Fruit fly (Drosophila melanogaster) whole organism, embryonic: ENCODE measurements around the gene NijB.

Source experiments
- Bgb ChIP-seq: fragments of 200-800 bp; sonication (Bioruptor generic); IDR thresholded peaks from 2 replicates; pipeline ENCODE4 v1.3.6; 2022; ENCODE audit warnings: missing biosample characterization, missing genetic modification characterization; ENCODE audit not compliant: partially characterized antibody
- CG10274 ChIP-seq: fragments of 200-800 bp; sonication (Bioruptor generic); optimal IDR thresholded peaks from 3 replicates; lab custom pipeline; 2017; ENCODE audit warnings: missing biosample characterization, mild to moderate bottlenecking, missing genetic modification characterization
- CG10431 ChIP-seq: fragments of 200-800 bp; sonication (Bioruptor generic); optimal IDR thresholded peaks from 3 replicates; lab custom pipeline; 2018; ENCODE audit warnings: missing biosample characterization, mild to moderate bottlenecking, missing genetic modification characterization
- CG14965 ChIP-seq: fragments of 200-800 bp; sonication (Bioruptor generic); optimal IDR thresholded peaks from 2 replicates; lab custom pipeline; 2016; ENCODE audit warnings: missing biosample characterization, missing genetic modification characterization, borderline replicate concordance
- CG15269 ChIP-seq: fragments of 200-800 bp; sonication (Bioruptor generic); optimal IDR thresholded peaks from 2 replicates; lab custom pipeline; 2018; ENCODE audit warnings: missing biosample characterization, mild to moderate bottlenecking, missing genetic modification characterization, moderate library complexity
- CG15479 ChIP-seq: fragments of 200-800 bp; sonication (Bioruptor generic); optimal IDR thresholded peaks from 3 replicates; lab custom pipeline; 2019; ENCODE audit warnings: missing biosample characterization, mild to moderate bottlenecking, missing genetic modification characterization, moderate library complexity
- CG1603 ChIP-seq: fragments of 200-800 bp; sonication (Bioruptor generic); optimal IDR thresholded peaks from 2 replicates; lab custom pipeline; 2019; ENCODE audit warnings: missing biosample characterization, mild to moderate bottlenecking, missing genetic modification characterization, moderate library complexity
- CG16863 ChIP-seq: fragments of 200-800 bp; sonication (Bioruptor generic); optimal IDR thresholded peaks from 3 replicates; lab custom pipeline; 2016; ENCODE audit warnings: missing biosample characterization, missing genetic modification characterization
- CG1792 ChIP-seq: fragments of 200-800 bp; sonication (Bioruptor generic); optimal IDR thresholded peaks from 2 replicates; lab custom pipeline; 2016; ENCODE audit warnings: missing biosample characterization, missing genetic modification characterization
- CG18011 ChIP-seq: fragments of 200-800 bp; sonication (Bioruptor generic); optimal IDR thresholded peaks from 2 replicates; lab custom pipeline; 2017; ENCODE audit warnings: missing biosample characterization, missing genetic modification characterization, mild to moderate bottlenecking, moderate library complexity, missing genotype
- CG2678 ChIP-seq: fragments of 200-800 bp; sonication (Bioruptor generic); optimal IDR thresholded peaks from 3 replicates; lab custom pipeline; 2019; ENCODE audit warnings: missing biosample characterization, mild to moderate bottlenecking, missing genetic modification characterization, moderate library complexity
- CG2889 ChIP-seq: fragments of 200-800 bp; sonication (Bioruptor generic); IDR thresholded peaks from 3 replicates; pipeline ENCODE4 v1.3.6; 2022; ENCODE audit warnings: missing biosample characterization, missing genetic modification characterization
- CG3065 ChIP-seq: fragments of 200-800 bp; sonication (Bioruptor generic); optimal IDR thresholded peaks from 2 replicates; lab custom pipeline; 2016; ENCODE audit warnings: missing biosample characterization, missing genetic modification characterization
- CG3281 ChIP-seq: fragments of 200-800 bp; sonication (Bioruptor generic); optimal IDR thresholded peaks from 3 replicates; lab custom pipeline; 2017; ENCODE audit warnings: missing biosample characterization, mild to moderate bottlenecking, missing genetic modification characterization
- CG4404 ChIP-seq: fragments of 200-800 bp; sonication (Bioruptor generic); IDR thresholded peaks from 2 replicates; pipeline ENCODE4 v1.3.6; 2022; ENCODE audit warnings: missing biosample characterization, missing genetic modification characterization
- Chrac-16 ChIP-seq: fragments of 200-800 bp; sonication (Bioruptor generic); optimal IDR thresholded peaks from 3 replicates; lab custom pipeline; 2016; ENCODE audit warnings: missing biosample characterization, missing genetic modification characterization
- Dbx ChIP-seq: fragments of 200-800 bp; sonication (Bioruptor generic); IDR thresholded peaks from 3 replicates; pipeline ENCODE4 v1.3.6; 2022; ENCODE audit warnings: missing biosample characterization, missing genetic modification characterization
- E2f1 ChIP-seq: fragments of 200-800 bp; sonication (Bioruptor generic); IDR thresholded peaks from 2 replicates; pipeline ENCODE4 v1.3.6; 2022; ENCODE audit warnings: missing biosample characterization, missing genetic modification characterization
- Elba2 ChIP-seq: fragments of 200-800 bp; sonication (Bioruptor generic); optimal IDR thresholded peaks from 3 replicates; lab custom pipeline; 2016; ENCODE audit warnings: missing biosample characterization, missing genetic modification characterization
- HLH4C ChIP-seq: fragments of 200-800 bp; sonication (Bioruptor generic); IDR thresholded peaks from 3 replicates; pipeline ENCODE4 v1.3.6; 2022; ENCODE audit warnings: missing biosample characterization, missing genetic modification characterization; ENCODE audit not compliant: partially characterized antibody
- Hsf ChIP-seq: fragments of 200-800 bp; sonication (Bioruptor generic); optimal IDR thresholded peaks from 3 replicates; lab custom pipeline; 2016; ENCODE audit warnings: missing biosample characterization, missing genetic modification characterization
- Lhr ChIP-seq: fragments of 200-800 bp; sonication (Bioruptor generic); optimal IDR thresholded peaks from 3 replicates; lab custom pipeline; 2017; ENCODE audit warnings: mild to moderate bottlenecking, missing biosample characterization, missing genetic modification reagents, missing genetic modification characterization
- Mes4 ChIP-seq: fragments of 200-800 bp; sonication (Bioruptor generic); optimal IDR thresholded peaks from 2 replicates; lab custom pipeline; 2016; ENCODE audit warnings: missing biosample characterization, missing genetic modification characterization
- NFAT ChIP-seq: fragments of 200-800 bp; sonication (Bioruptor generic); IDR thresholded peaks from 2 replicates; pipeline ENCODE4 v1.3.6; 2022; ENCODE audit warnings: missing biosample characterization, missing genetic modification characterization
- Neu2 ChIP-seq: fragments of 200-800 bp; sonication (Bioruptor generic); optimal IDR thresholded peaks from 3 replicates; lab custom pipeline; 2016; ENCODE audit warnings: missing biosample characterization, missing genetic modification characterization, borderline replicate concordance
- Nf-YB ChIP-seq: fragments of 200-800 bp; sonication (Bioruptor generic); optimal IDR thresholded peaks from 3 replicates; lab custom pipeline; 2019; ENCODE audit warnings: missing biosample characterization, mild to moderate bottlenecking, missing genetic modification characterization, moderate library complexity
- Oaz ChIP-seq: fragments of 200-800 bp; sonication (Bioruptor generic); IDR thresholded peaks from 2 replicates; pipeline ENCODE4 v1.3.6; 2022; ENCODE audit warnings: missing biosample characterization, missing genetic modification characterization
- Six4 ChIP-seq: fragments of 200-800 bp; sonication (Bioruptor generic); optimal IDR thresholded peaks from 2 replicates; lab custom pipeline; 2016; ENCODE audit warnings: missing biosample characterization, missing genetic modification characterization
- Sox100B ChIP-seq: fragments of 200-800 bp; sonication (Bioruptor generic); optimal IDR thresholded peaks from 3 replicates; lab custom pipeline; 2018; ENCODE audit warnings: missing biosample characterization, mild to moderate bottlenecking, missing genetic modification characterization
- Usf ChIP-seq: fragments of 200-800 bp; sonication (Bioruptor generic); optimal IDR thresholded peaks from 2 replicates; lab custom pipeline; 2017; ENCODE audit warnings: missing genotype, missing biosample characterization, missing genetic modification characterization
- bab2 ChIP-seq: fragments of 200-800 bp; sonication (Bioruptor generic); optimal IDR thresholded peaks from 2 replicates; lab custom pipeline; 2016; ENCODE audit warnings: missing biosample characterization, missing genetic modification characterization
- crol ChIP-seq: fragments of 200-800 bp; sonication (Bioruptor generic); IDR thresholded peaks from 2 replicates; pipeline ENCODE4 v1.3.6; 2022; ENCODE audit warnings: missing biosample characterization, missing genetic modification characterization
- cwo ChIP-seq: fragments of 200-800 bp; sonication (Bioruptor generic); optimal IDR thresholded peaks from 3 replicates; lab custom pipeline; 2017; ENCODE audit warnings: missing biosample characterization, missing genetic modification characterization, mild to moderate bottlenecking, moderate library complexity, missing genetic modification reagents
- dpn ChIP-seq, 2 experiments: fragments of 200-800 bp; sonication (Bioruptor generic); optimal IDR thresholded peaks; 3 replicates each; lab custom pipeline; 2016; ENCODE audit warnings: missing biosample characterization in 2 of 2, missing genetic modification characterization in 2 of 2
- ems ChIP-seq: fragments of 200-800 bp; sonication (Bioruptor generic); optimal IDR thresholded peaks from 3 replicates; lab custom pipeline; 2016; ENCODE audit warnings: missing biosample characterization, missing genetic modification characterization
- esg ChIP-seq: fragments of 200-800 bp; sonication (Bioruptor generic); conservative IDR thresholded peaks from 2 replicates; pipeline ENCODE4 v1.3.6; 2022; ENCODE audit warnings: missing biosample characterization, missing genetic modification characterization
- fu2 ChIP-seq: fragments of 200-800 bp; sonication (Bioruptor generic); optimal IDR thresholded peaks from 2 replicates; lab custom pipeline; 2016; ENCODE audit warnings: missing biosample characterization, missing genetic modification characterization
- gsb ChIP-seq: fragments of 200-800 bp; sonication (Bioruptor generic); IDR thresholded peaks from 2 replicates; pipeline ENCODE4 v1.3.6; 2022; ENCODE audit warnings: missing biosample characterization, missing genetic modification characterization
- inv ChIP-seq: fragments of 200-800 bp; sonication (Bioruptor generic); IDR thresholded peaks from 2 replicates; pipeline ENCODE4 v1.3.6; 2022; ENCODE audit warnings: missing biosample characterization, missing genetic modification characterization; ENCODE audit not compliant: partially characterized antibody
- lmd ChIP-seq: fragments of 200-800 bp; sonication (Bioruptor generic); IDR thresholded peaks from 2 replicates; pipeline ENCODE4 v1.3.6; 2022; ENCODE audit warnings: missing biosample characterization, missing genetic modification characterization
- maf-S ChIP-seq: fragments of 200-800 bp; sonication (Bioruptor generic); optimal IDR thresholded peaks from 2 replicates; lab custom pipeline; 2016; ENCODE audit warnings: missing biosample characterization, missing genetic modification characterization
- pum ChIP-seq: fragments of 200-800 bp; sonication (Bioruptor generic); optimal IDR thresholded peaks from 2 replicates; lab custom pipeline; 2016; ENCODE audit warnings: missing biosample characterization, missing genetic modification characterization
- repo ChIP-seq: fragments of 200-800 bp; sonication (Bioruptor generic); optimal IDR thresholded peaks from 2 replicates; lab custom pipeline; 2016; ENCODE audit warnings: missing biosample characterization, missing genetic modification characterization
- sima ChIP-seq: fragments of 200-800 bp; sonication (Bioruptor generic); optimal IDR thresholded peaks from 2 replicates; lab custom pipeline; 2016; ENCODE audit warnings: missing biosample characterization, missing genetic modification characterization
- sna ChIP-seq: fragments of 200-800 bp; sonication (Bioruptor generic); IDR thresholded peaks from 2 replicates; pipeline ENCODE4 v1.3.6; 2022; ENCODE audit warnings: missing biosample characterization, missing genetic modification characterization; ENCODE audit not compliant: partially characterized antibody
- so ChIP-seq: fragments of 200-800 bp; sonication (Bioruptor generic); IDR thresholded peaks from 3 replicates; pipeline ENCODE4 v1.3.6; 2022; ENCODE audit warnings: missing biosample characterization, missing genetic modification characterization
- tin ChIP-seq: fragments of 200-800 bp; sonication (Bioruptor generic); optimal IDR thresholded peaks from 3 replicates; lab custom pipeline; 2016; ENCODE audit warnings: missing biosample characterization, missing genetic modification characterization
- tll ChIP-seq, 2 experiments: fragments of 200-800 bp in 1 of 2; fragments of >200 bp in 1 of 2; sonication (Bioruptor generic) in 1 of 2; optimal IDR thresholded peaks; 2 replicates each; lab custom pipeline; 2017 to 2019; ENCODE audit warnings: missing biosample characterization in 2 of 2, missing genetic modification characterization in 2 of 2, mild to moderate bottlenecking in 1 of 2, moderate library complexity in 1 of 2
- trem ChIP-seq: fragments of 200-800 bp; optimal IDR thresholded peaks from 3 replicates; lab custom pipeline; 2019; ENCODE audit warnings: missing biosample characterization, mild to moderate bottlenecking, missing genetic modification characterization, moderate library complexity
- vnd ChIP-seq: fragments of 200-800 bp; sonication (Bioruptor generic); IDR thresholded peaks from 3 replicates; pipeline ENCODE4 v1.3.6; 2022; ENCODE audit warnings: missing biosample characterization, missing genetic modification characterization; ENCODE audit not compliant: partially characterized antibody
- wor ChIP-seq: fragments of 200-800 bp; sonication (Bioruptor generic); IDR thresholded peaks from 2 replicates; pipeline ENCODE4 v1.3.6; 2022; ENCODE audit warnings: missing biosample characterization, missing genetic modification characterization

NijB gene

dm6 chr3L:18848436-18848835, 43.7 kb upstream of the NijB start (continued):
- no peak for TF ChIP-seq cwo
- TF ChIP-seq CG1603 (tag; lab: Kevin White, UChicago): peak; percentile 78
- TF ChIP-seq maf-S (GFP tag; lab: Kevin White, UChicago): peak; percentile 58
- TF ChIP-seq E2f1 (GFP tag; lab: Robert Waterston, UW): no peak; the same call in 1 of the 2 replicates
- no peak for TF ChIP-seq Neu2
- peak; percentile 5 for TF ChIP-seq CG10431 (GFP tag; lab: Kevin White, UChicago)
- TF ChIP-seq Oaz (GFP tag; lab: Robert Waterston, UW): no peak
- TF ChIP-seq CG10274 (GFP tag; lab: Kevin White, UChicago): peak; percentile 29
- TF ChIP-seq pum (GFP tag; lab: Kevin White, UChicago): peak; percentile 73
- TF ChIP-seq tll (GFP tag; optimal IDR thresholded peaks at IDR 0.05; lab: Kevin White, UChicago): no peak
- peak; percentile 67 for TF ChIP-seq Chrac-16 (GFP tag; lab: Kevin White, UChicago)
- TF ChIP-seq dpn (GFP tag; optimal IDR thresholded peaks at IDR 0.05; lab: Kevin White, UChicago): peak; percentile 72 to 75
- TF ChIP-seq CG16863 (GFP tag; lab: Kevin White, UChicago): peak; percentile 74
- TF ChIP-seq wor (GFP tag; lab: Robert Waterston, UW): no peak
- TF ChIP-seq ems (GFP tag; lab: Kevin White, UChicago): peak; percentile 70
- TF ChIP-seq lmd (GFP tag; lab: Robert Waterston, UW): no peak
- no peak for TF ChIP-seq Usf (GFP tag; lab: Kevin White, UChicago)
- peak; percentile 41 for TF ChIP-seq CG1792 (GFP tag; lab: Kevin White, UChicago)
- TF ChIP-seq CG2889: no peak
- no peak for TF ChIP-seq CG2678
- no peak for TF ChIP-seq gsb (GFP tag; lab: Robert Waterston, UW)
- no peak for TF ChIP-seq NFAT (GFP tag; lab: Robert Waterston, UW)
- TF ChIP-seq Bgb: peak; percentile 81
- peak; percentile 99 for TF ChIP-seq CG14965 (GFP tag; lab: Kevin White, UChicago)
- no peak for TF ChIP-seq so (GFP tag; lab: Robert Waterston, UW)
- no peak for TF ChIP-seq sna (GFP tag; lab: Robert Waterston, UW)
- peak; percentile 70 for TF ChIP-seq trem (tag; lab: Kevin White, UChicago)
- TF ChIP-seq CG3065 (GFP tag; lab: Kevin White, UChicago): peak; percentile 32
- TF ChIP-seq Hsf: peak; percentile 80
- TF ChIP-seq HLH4C (GFP tag; lab: Robert Waterston, UW): no peak
- no peak; the same call in 1 of the 2 replicates for TF ChIP-seq inv (GFP tag; lab: Robert Waterston, UW)
- TF ChIP-seq Lhr (GFP tag; lab: Kevin White, UChicago): peak; percentile 80
- peak; percentile 21 for TF ChIP-seq sima
- TF ChIP-seq Mes4 (GFP tag; lab: Kevin White, UChicago): peak; percentile 75
- TF ChIP-seq Nf-YB (GFP tag; lab: Kevin White, UChicago): peak; percentile 46
- TF ChIP-seq CG4404 (GFP tag; lab: Robert Waterston, UW): no peak
- TF ChIP-seq Elba2 (GFP tag; lab: Kevin White, UChicago): no peak
- TF ChIP-seq Dbx (GFP tag; lab: Robert Waterston, UW): no peak
- peak; percentile 0 for TF ChIP-seq Sox100B
- TF ChIP-seq CG15269 (tag; lab: Kevin White, UChicago): no peak
- no peak for TF ChIP-seq esg (GFP tag; lab: Robert Waterston, UW)
- TF ChIP-seq CG18011 (GFP tag; lab: Kevin White, UChicago): peak; percentile 15
- TF ChIP-seq CG3281: peak; percentile 54
- no peak for TF ChIP-seq crol (GFP tag; lab: Robert Waterston, UW)
- peak; percentile 46 for TF ChIP-seq fu2
- peak; percentile 51 for TF ChIP-seq repo (GFP tag; lab: Kevin White, UChicago)
- no peak for TF ChIP-seq vnd
- peak; percentile 45 for TF ChIP-seq Six4 (GFP tag; lab: Kevin White, UChicago)
- TF ChIP-seq tin (GFP tag; lab: Kevin White, UChicago): peak; percentile 58
- peak; percentile 50 for TF ChIP-seq bab2 (GFP tag; lab: Kevin White, UChicago)
- no peak for TF ChIP-seq CG15479 (GFP tag; lab: Kevin White, UChicago)
